Worm (Caenorhabditis elegans) whole organism, L4 larva: ENCODE measurements around the gene eif-3.D.

Experiments used
- F10B5.3 ChIP-seq: sonication (generic microtip); optimal IDR thresholded peaks from 2 replicates; lab custom pipeline; 2016; ENCODE audit warnings: mild to moderate bottlenecking, missing genetic modification characterization, missing compliant biosample characterization
- T26A8.4 ChIP-seq: fragments of 200-800 bp; sonication (Bioruptor generic); IDR thresholded peaks from 2 replicates; pipeline ENCODE4 v1.3.6; 2022; ENCODE audit warnings: missing genetic modification characterization, missing compliant biosample characterization
- ZK337.2 ChIP-seq: fragments of 200-800 bp; sonication (Bioruptor generic); IDR thresholded peaks from 2 replicates; pipeline ENCODE4 v1.3.6; 2022; ENCODE audit warnings: missing genetic modification reagents, missing genetic modification characterization, missing compliant biosample characterization
- ama-1 ChIP-seq: fragments of 150-350 bp; optimal IDR thresholded peaks from 2 replicates; lab custom pipeline; 2014; ENCODE audit warnings: inconsistent platforms, mixed read lengths
- arid-1 ChIP-seq: fragments of 200-800 bp; sonication (Bioruptor generic); conservative IDR thresholded peaks from 2 replicates; pipeline ENCODE4 v1.3.6; 2022; ENCODE audit warnings: missing genetic modification reagents, missing genetic modification characterization, missing compliant biosample characterization
- ceh-32 ChIP-seq: sonication (generic microtip); optimal IDR thresholded peaks from 2 replicates; lab custom pipeline; 2016; ENCODE audit warnings: mild to moderate bottlenecking, missing genetic modification characterization, missing compliant biosample characterization; ENCODE audit not compliant: poor library complexity
- ceh-62 ChIP-seq: sonication (generic microtip); optimal IDR thresholded peaks from 2 replicates; lab custom pipeline; 2017; ENCODE audit warnings: missing biosample characterization, missing genetic modification characterization
- lin-38 ChIP-seq: fragments of 200-800 bp; sonication (Bioruptor generic); IDR thresholded peaks from 2 replicates; pipeline ENCODE4 v1.3.6; 2022; ENCODE audit warnings: missing genetic modification reagents, missing genetic modification characterization, missing compliant biosample characterization
- mxl-3 ChIP-seq: fragments of 200-800 bp; sonication (Bioruptor generic); optimal IDR thresholded peaks from 2 replicates; lab custom pipeline; 2018; ENCODE audit warnings: mild to moderate bottlenecking, missing genetic modification characterization, missing compliant biosample characterization
- nhr-10 ChIP-seq: fragments of 150-350 bp; optimal IDR thresholded peaks from 2 replicates; lab custom pipeline; 2014; ENCODE audit warnings: missing biosample characterization, missing genetic modification characterization
- nhr-6 ChIP-seq: fragments of 150-350 bp; optimal IDR thresholded peaks from 2 replicates; lab custom pipeline; 2014; ENCODE audit warnings: missing biosample characterization, missing genetic modification characterization
- zfp-3 ChIP-seq: fragments of 200-800 bp; sonication (Bioruptor generic); conservative IDR thresholded peaks from 2 replicates; pipeline ENCODE4 v1.3.6; 2022; ENCODE audit warnings: missing genetic modification reagents, missing genetic modification characterization, missing compliant biosample characterization

Gene eif-3.D

DNA sequence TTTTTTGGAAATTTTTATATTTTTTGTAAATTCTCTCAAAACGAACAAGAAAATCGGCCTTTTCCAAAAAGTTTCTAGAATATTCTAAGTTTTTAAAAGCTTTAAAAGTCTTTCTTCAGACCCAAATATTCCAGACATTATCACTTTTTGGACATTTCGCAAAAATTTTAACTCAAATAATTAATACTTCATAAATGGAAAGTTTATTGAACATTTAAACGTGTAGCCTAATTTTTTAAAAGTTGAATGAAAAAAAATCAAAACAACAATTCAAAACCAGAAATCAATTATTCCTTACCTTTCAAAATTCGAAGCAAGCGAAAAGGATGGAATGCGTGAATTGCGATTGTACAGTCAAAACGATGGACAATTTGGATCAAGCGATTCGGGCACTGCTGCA, 51.6 kb downstream of the eif-3.D start, which contains the start of gene ZK637.15:
TSS of gene ZK637.15 (plus strand) at position 301 of the 400 bp plus-strand sequence.
- TF ChIP-seq mxl-3, result no peak
- no peak for TF ChIP-seq T26A8.4
- TF ChIP-seq lin-38, result no peak
- no peak for TF ChIP-seq arid-1 (GFP tag; lab: Robert Waterston, UW)
- no peak for TF ChIP-seq ceh-32 (tag; lab: Kevin White, UChicago)
- no peak for TF ChIP-seq F10B5.3 (tag; lab: Kevin White, UChicago)
- no peak for TF ChIP-seq ama-1
- no peak for TF ChIP-seq nhr-10 (tag; lab: Kevin White, UChicago)
- TF ChIP-seq zfp-3 (GFP tag; lab: Robert Waterston, UW), result no peak
- no peak for TF ChIP-seq ZK337.2 (GFP tag; lab: Robert Waterston, UW)
- TF ChIP-seq nhr-6 (tag; lab: Kevin White, UChicago), result no peak
- no peak for TF ChIP-seq ceh-62 (tag; lab: Kevin White, UChicago)
